Worm (Caenorhabditis elegans) whole organism, dauer: ENCODE results near the gene egas-3.

Experiments used
- unc-62 ChIP-seq: sonication (generic microtip); optimal IDR thresholded peaks from 2 replicates; lab custom pipeline; 2017; ENCODE audit warnings: missing biosample characterization, missing genetic modification reagents, missing genetic modification characterization

egas-3 gene

DNA sequence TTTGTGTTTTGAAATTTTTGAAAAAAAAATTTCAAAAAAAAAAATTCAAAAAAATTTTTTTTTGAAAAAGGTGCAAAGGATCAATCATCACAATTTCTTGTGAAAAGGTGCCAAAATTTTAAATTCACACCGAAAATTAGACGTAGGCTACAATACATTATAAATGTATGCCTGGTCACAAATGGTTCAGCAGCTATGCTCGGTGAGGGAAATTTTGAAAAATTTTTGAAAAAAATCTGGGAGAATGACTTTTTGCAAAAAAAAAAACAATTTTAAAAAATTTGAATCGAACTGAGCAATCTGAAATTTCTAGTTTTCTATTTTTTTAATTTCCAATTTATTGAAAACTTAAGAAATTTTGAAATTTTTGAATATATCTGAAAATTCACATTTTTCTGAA is at the start of gene egas-3:
Gene egas-3, minus strand, starts transcription at position 101 of the 400 bp plus-strand sequence.
- no peak for TF ChIP-seq unc-62 (GFP tag; lab: Kevin White, UChicago)

DNA sequence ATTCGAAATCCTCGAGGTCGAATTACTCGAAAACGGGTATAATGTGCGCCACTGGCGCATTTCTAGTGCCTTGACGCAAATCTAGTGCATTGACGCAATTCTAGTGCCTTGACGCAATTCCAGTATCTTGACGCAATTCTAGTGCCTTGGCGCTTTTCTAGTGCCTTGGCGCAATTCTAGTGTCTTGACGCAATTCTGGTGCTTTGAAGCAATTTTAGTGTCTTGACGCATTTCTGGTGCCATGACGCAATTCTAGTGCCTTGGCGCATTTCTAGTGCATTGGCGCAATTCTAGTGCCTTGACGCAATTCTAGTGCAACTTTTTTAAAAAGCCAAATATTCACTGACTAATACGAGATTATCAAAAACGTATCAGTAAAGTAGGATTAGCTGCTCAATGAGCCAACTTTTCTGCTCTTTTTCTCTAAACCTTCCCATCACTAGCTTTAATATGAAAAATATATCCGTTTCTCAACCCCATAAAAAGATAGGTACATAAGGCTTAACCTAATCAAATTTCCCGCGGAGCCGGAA is 48.4 kb upstream of the egas-3 start, which contains the start of gene Y69H2.17:
Gene Y69H2.17, plus strand, starts transcription at position 483 of the 533 bp plus-strand sequence.
- no peak for TF ChIP-seq unc-62 (GFP tag; lab: Kevin White, UChicago)

DNA sequence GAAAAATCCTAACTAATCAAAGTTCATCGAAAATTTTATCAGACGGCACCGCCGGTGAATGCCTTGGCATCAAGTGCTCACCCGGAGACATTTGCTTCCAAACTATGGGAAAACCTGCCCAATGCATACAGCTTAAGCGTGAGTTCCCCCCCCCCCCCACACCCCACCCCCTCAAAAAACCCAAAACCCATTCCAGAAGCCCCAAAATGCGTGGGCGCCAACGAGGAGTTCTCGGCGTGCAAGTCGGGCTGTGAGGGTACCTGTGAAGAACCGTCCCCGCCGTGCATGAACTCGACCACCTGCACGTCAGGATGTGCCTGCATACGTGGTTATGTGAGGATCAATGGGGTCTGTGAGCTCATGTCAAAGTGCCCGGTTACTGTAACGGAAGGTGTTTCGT is 38.2 kb upstream of the egas-3 start:
- TF ChIP-seq unc-62 (GFP tag; lab: Kevin White, UChicago): no peak

DNA sequence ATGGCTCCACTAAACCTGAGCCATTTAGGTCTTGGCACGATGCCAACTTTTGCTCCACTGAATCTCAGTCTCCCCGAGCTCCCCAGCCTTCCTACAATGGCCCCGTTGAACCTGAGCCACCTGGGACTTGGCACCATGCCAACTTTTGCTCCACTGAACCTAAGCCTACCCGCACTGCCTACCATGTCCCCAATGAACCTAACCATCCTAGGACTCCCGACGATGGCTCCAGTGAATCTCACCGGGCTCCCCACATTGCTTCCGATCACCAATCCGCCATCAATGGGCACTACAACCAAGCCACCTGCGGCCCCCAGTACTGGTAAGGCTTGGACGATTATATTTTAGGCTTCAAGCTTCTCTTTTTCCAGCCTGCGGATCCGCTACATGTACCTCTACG is 35.7 kb upstream of the egas-3 start:
- no peak for TF ChIP-seq unc-62 (GFP tag; lab: Kevin White, UChicago)

DNA sequence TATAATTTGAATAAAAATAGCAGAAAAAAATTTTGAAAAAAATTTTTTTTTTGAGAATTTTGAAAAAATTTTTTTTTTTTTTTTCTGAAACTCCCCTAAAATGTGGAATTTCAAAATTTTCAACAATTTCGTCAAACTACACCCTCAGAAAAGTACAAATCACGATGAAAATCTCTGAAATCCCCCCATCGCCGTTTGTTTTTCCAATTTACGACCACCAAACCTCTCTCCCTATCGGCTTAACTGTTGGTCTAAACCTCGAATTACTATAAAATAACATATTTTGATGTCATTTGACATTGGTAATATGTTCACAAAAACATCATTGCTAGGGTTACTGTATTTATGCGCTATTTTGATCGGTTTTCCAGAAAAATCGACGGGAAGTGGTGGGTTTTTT is 33.9 kb upstream of the egas-3 start, which contains the start of gene Y69H2.10:
Gene Y69H2.10, plus strand, starts transcription at position 301 of the 400 bp plus-strand sequence.
- no peak for TF ChIP-seq unc-62 (GFP tag; lab: Kevin White, UChicago)

DNA sequence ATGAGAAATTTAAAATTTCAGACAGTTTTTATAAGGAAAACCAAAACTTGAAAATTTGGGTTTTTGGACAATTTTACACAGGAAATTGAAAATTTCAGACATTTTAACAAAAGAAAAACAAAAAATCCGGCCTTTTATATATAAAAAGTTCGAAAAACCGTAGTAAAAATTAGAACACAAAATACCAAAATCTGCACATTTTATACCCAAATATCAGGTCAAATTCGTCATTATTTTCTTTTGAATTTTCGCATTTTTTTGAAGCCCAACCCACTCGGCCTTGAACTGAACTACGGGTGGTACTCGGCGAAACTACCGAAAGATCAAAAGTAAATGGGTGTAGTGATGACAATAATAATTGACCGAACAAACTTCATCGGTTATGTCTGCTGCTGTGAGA is 31.0 kb upstream of the egas-3 start:
- TF ChIP-seq unc-62 (GFP tag; lab: Kevin White, UChicago): no peak

DNA sequence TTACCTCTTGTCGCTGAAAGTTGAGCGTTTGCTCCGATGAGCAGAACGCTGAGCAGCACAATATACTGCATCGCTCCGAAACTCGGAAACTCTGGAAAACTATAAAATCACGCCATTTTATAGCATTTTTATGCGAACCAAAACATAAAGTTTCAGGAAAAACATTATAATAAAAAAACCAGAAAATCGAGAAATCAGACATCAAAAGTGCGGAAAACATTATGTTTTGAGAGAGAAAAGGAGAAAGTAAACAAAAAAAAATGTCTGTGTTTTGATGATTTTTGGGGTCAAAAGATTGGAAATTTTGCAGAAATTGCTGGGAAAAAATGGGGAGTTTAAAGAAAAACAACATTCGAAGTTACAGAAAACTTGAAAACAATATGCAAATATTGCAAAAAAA is 27.9 kb upstream of the egas-3 start, which contains the start of gene Y69H2.3:
Gene Y69H2.3, minus strand, starts transcription at position 101 of the 400 bp plus-strand sequence.
- TF ChIP-seq unc-62 (GFP tag; lab: Kevin White, UChicago): no peak

DNA sequence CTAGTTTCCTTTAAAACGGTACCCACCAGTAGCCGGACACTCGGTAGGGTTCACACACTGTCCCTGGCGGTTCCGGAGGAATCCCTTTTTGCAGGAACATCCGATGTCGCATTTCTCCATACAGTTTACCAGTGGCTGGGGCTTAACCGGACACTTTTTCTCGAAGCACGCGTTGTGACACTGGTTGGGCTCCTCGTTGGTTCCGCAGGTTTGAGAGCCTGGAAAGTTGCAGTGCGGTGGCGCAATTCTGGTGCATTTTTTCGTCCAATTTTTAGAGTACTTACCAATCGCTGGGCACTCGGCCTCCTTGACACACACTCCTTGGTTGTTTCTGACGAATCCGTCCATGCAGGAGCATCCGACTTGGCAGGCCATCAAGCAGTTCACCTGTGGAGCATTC is 26.2 kb upstream of the egas-3 start:
- TF ChIP-seq unc-62 (GFP tag; lab: Kevin White, UChicago): no peak

DNA sequence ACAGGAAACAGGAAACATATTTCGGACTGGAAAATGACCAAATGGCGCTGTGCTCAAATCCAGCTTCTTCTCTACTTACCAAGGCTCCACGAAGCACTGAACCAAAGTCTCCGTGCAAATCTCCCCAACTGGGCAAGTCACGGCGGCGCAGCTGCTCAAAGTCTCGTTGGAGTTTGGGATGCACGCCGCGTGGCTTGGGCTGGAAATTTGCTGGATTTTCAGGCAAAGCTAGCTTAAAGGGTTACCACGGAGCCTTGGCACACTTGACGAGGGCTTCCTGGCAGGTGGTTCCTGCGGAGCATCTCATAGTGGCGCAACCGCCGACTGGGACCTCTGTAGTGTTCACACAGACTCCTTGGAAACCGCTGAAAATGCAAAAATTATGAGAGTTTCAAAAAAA is 22.8 kb upstream of the egas-3 start:
- no peak for TF ChIP-seq unc-62 (GFP tag; lab: Kevin White, UChicago)

DNA sequence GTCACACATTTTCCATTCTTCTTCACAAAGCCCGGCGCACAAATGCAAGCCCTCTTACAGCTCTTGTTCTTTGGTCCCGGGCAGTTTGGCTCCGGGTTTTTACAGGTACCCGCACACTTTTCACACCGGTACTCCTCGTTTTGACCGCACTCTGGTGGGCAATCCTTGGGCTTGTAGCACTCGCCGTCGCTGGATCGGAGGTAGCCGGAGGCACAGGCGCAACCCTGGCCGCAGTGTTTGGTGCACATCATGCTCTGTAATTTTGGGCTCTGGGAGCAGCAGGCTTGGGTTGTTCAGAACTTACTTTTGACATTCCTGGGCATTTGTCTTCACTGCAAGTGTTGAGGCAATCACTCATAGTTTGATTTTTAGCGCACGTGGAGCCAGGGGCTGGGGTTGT is 21.2 kb upstream of the egas-3 start:
- TF ChIP-seq unc-62 (GFP tag; lab: Kevin White, UChicago): no peak

DNA sequence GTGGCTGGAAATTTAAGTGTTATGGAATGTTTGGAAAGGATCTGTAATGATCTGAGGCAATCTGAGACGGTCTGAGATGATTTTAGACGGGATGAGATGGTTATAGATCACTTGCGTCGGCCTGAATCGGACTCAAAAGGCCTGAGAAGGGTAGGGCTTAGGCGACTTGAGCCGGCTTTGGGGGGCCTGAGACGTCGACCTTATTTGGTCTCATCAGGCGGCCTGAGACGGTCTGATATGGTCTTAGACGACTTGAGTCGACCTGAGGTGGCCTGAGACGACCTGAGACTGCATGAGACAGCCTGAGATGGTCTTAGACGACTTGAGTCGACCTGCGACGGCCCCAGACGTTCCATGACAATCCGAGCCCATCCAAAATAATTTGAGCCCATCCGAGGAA is 20.2 kb upstream of the egas-3 start:
- no peak for TF ChIP-seq unc-62 (GFP tag; lab: Kevin White, UChicago)

DNA sequence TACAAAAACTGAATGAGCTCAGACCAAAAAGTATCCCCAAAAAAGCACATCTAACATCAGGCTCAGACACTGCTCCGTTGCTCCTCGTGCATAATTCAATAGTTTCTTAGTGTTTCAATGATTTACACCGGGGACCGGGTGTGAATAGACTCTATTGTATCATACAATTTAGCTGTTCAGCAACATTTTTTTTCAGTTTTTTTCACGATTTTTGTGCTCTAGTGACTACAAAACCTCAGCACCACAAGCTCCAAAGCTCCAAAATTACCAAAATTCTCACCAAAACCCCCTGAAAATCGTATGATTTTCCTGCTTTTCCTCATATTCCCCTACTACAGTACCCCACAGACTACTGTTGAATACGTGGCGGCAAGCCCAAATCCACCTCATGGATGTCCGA is 13.9 kb upstream of the egas-3 start, which contains the start of gene egas-2:
Gene egas-2, plus strand, starts transcription at position 301 of the 400 bp plus-strand sequence.
- no peak for TF ChIP-seq unc-62 (GFP tag; lab: Kevin White, UChicago)

DNA sequence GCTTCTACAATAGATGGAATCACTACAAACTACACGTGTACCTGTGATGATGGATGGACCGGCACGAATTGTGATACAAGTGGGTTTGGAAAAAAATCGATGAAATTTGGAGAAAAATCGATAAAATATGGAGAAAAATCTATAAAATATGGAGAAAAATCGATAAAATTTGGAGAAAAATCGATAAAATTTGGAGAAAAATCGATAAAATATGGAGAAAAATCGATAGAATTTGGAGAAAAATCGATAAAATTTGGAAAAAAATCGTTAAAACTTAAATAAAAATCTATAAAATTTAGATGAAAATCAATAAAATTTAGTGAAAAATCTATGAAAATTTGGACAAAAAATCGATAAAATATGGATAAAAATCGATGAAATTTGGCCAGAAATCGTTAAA is 8.1 kb upstream of the egas-3 start:
- TF ChIP-seq unc-62 (GFP tag; lab: Kevin White, UChicago): no peak

DNA sequence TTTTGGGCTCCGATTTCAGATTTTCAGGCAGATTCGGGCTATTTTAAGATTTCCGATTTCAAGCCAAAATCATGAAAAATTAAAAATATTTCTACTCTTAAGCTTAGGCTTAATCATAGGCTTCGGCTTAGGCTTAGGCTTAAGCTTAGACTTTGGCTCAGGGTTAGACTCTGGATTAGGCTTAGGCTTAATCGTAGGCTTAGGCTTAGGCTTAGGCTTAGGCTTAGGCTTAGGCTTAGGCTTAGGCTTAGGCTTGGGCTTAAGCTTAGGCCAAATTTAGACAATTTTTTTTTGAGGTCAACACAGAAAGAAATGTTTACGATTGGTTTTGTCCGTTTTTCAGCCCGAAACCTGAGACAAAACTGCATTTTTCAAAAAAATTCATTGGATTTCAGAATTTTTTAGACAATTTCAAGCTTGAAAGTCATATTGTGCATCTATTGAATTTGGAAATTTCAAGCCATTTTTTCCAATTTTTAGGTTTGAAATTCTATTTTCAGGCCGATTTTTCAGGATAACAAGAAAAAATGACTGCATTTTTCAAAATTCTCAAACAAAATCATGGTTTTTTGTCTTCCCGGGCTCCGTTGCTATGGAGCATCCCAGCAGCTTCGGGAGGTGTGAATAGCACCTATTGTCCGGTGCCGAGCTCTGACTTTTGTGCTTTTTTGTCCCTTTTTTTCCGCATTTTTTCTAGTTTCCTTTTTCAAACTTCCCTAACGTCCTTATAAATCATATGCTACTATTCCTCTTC is 3.6 kb upstream of the egas-3 start, which contains the start of gene egas-1:
Gene egas-1, plus strand, starts transcription at position 704 of the 754 bp plus-strand sequence.
- TF ChIP-seq unc-62 (GFP tag; lab: Kevin White, UChicago): no peak

DNA sequence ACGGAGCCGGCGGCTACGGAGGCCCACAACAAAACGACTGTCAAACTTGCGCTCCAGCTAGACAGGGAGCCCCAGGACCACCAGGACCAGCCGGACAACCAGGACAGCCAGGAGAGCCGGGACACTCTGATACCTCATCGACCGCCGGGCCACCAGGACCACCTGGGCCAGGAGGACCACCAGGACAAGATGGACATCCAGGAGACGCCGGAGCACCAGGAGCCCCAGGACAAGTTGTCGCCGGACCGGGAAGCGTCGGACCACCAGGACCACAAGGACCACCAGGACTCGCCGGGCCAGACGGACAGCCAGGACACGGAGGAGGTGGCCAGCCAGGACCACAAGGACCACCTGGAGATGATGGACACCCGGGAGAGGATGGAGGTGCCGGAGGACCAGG is 2.9 kb upstream of the egas-3 start:
- TF ChIP-seq unc-62 (GFP tag; lab: Kevin White, UChicago): no peak

DNA sequence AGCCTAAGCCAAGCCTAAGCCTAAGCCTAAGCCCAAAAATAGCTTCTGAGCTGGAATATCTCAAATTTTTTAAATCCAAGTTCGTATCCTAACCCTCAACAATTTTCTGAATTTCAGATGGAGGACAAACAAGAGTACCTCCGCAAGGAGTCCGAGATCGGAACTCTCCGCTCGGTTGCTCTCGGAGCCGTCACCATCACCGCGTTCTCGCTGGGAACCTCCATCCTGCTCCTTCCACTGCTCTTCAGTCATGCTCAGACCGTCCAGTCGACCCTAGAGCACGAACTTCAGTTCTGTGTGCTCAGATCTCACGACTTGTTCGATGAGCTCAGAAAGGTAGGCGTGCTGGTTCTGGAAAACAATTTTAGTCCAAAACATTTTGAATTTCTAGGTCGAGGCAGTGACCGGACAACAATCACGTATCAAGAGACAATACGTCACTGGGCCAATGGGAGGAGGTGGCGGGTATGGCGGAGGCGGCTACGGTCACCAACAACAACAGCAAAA is 2.3 kb upstream of the egas-3 start, which contains the start of gene col-42:
Gene col-42, plus strand, starts transcription at position 118 of the 507 bp plus-strand sequence.
- no peak for TF ChIP-seq unc-62 (GFP tag; lab: Kevin White, UChicago)
